Fruit fly (Drosophila melanogaster) whole organism, prepupa: Measurements from ENCODE around the gene BBIP1.

Source experiments
- Blimp-1 ChIP-seq: fragments of 200-800 bp; sonication (Bioruptor generic); optimal IDR thresholded peaks from 3 replicates; lab custom pipeline; 2017; ENCODE audit warnings: missing biosample characterization, missing genetic modification characterization, mild to moderate bottlenecking, moderate library complexity, missing genetic modification reagents
- CG10631 ChIP-seq: fragments of 200-800 bp; sonication (Bioruptor generic); optimal IDR thresholded peaks from 2 replicates; lab custom pipeline; 2016; ENCODE audit warnings: missing biosample characterization, missing genetic modification characterization
- CG10669 ChIP-seq: fragments of 200-800 bp; sonication (Bioruptor generic); optimal IDR thresholded peaks from 3 replicates; lab custom pipeline; 2018; ENCODE audit warnings: missing biosample characterization, mild to moderate bottlenecking, missing genetic modification characterization, moderate library complexity
- CG11762 ChIP-seq: fragments of 200-800 bp; sonication (Bioruptor generic); optimal IDR thresholded peaks from 3 replicates; lab custom pipeline; 2016; ENCODE audit warnings: missing biosample characterization, missing genetic modification characterization; ENCODE audit not compliant: insufficient read depth
- CG1621 ChIP-seq: fragments of 200-800 bp; sonication (Bioruptor generic); optimal IDR thresholded peaks from 3 replicates; lab custom pipeline; 2018; ENCODE audit warnings: missing biosample characterization, mild to moderate bottlenecking, missing genetic modification characterization
- CG16779 ChIP-seq: fragments of 200-800 bp; sonication (Bioruptor generic); optimal IDR thresholded peaks from 3 replicates; lab custom pipeline; 2017; ENCODE audit warnings: missing biosample characterization, mild to moderate bottlenecking, missing genetic modification characterization
- CG31627 ChIP-seq: fragments of 200-800 bp; sonication (Bioruptor generic); optimal IDR thresholded peaks from 3 replicates; lab custom pipeline; 2016; ENCODE audit warnings: missing biosample characterization, missing genetic modification characterization
- CG32006 ChIP-seq: fragments of 200-800 bp; sonication (Bioruptor generic); optimal IDR thresholded peaks from 3 replicates; lab custom pipeline; 2017; ENCODE audit warnings: missing biosample characterization, mild to moderate bottlenecking, missing genetic modification characterization
- CG34406 ChIP-seq: fragments of 200-800 bp; sonication (Bioruptor generic); optimal IDR thresholded peaks from 3 replicates; lab custom pipeline; 2016; ENCODE audit warnings: missing biosample characterization, missing genetic modification characterization
- CG6163 ChIP-seq: fragments of 200-800 bp; sonication (Bioruptor generic); IDR thresholded peaks from 3 replicates; pipeline ENCODE4 v1.3.6; 2022; ENCODE audit warnings: missing biosample characterization, missing genetic modification characterization
- CG6792 ChIP-seq: fragments of 200-800 bp; sonication (Bioruptor generic); optimal IDR thresholded peaks from 3 replicates; lab custom pipeline; 2016; ENCODE audit warnings: missing biosample characterization, missing genetic modification characterization
- CG6854 ChIP-seq: fragments of 200-800 bp; sonication (Bioruptor generic); optimal IDR thresholded peaks from 2 replicates; lab custom pipeline; 2017; ENCODE audit warnings: missing biosample characterization, mild to moderate bottlenecking, missing genetic modification characterization
- CG8319 ChIP-seq: fragments of 200-800 bp; sonication (Bioruptor generic); optimal IDR thresholded peaks from 3 replicates; lab custom pipeline; 2016; ENCODE audit warnings: missing biosample characterization, missing genetic modification characterization
- CG9139 ChIP-seq: fragments of 200-800 bp; sonication (Bioruptor generic); optimal IDR thresholded peaks from 3 replicates; lab custom pipeline; 2017; ENCODE audit warnings: missing biosample characterization, mild to moderate bottlenecking, missing genetic modification characterization
- Eip78C ChIP-seq: fragments of 200-800 bp; sonication (Bioruptor generic); peaks from one replicate; lab custom pipeline; 2016; ENCODE audit warnings: missing biosample characterization, missing genetic modification characterization
- Eip93F ChIP-seq: fragments of 200-800 bp; sonication (Bioruptor generic); optimal IDR thresholded peaks from 2 replicates; lab custom pipeline; 2016; ENCODE audit warnings: missing biosample characterization, mild to moderate bottlenecking, missing genetic modification characterization
- Ets21C ChIP-seq: fragments of 200-800 bp; sonication (Bioruptor generic); optimal IDR thresholded peaks from 3 replicates; lab custom pipeline; 2016; ENCODE audit warnings: missing biosample characterization, missing genetic modification characterization
- Ets96B ChIP-seq: fragments of 200-800 bp; optimal IDR thresholded peaks from 2 replicates; lab custom pipeline; 2019; ENCODE audit warnings: missing biosample characterization, mild to moderate bottlenecking, missing genetic modification characterization, moderate library complexity
- Met ChIP-seq: fragments of 200-800 bp; sonication (Bioruptor generic); optimal IDR thresholded peaks from 3 replicates; lab custom pipeline; 2016; ENCODE audit warnings: missing biosample characterization, missing genetic modification characterization
- OdsH ChIP-seq: fragments of 200-800 bp; sonication (Bioruptor generic); optimal IDR thresholded peaks from 3 replicates; lab custom pipeline; 2016; ENCODE audit warnings: missing biosample characterization, missing genetic modification characterization
- Smox ChIP-seq: fragments of 200-800 bp; sonication (Bioruptor generic); optimal IDR thresholded peaks from 3 replicates; lab custom pipeline; 2016; ENCODE audit warnings: missing biosample characterization, missing genetic modification characterization
- Sox14 ChIP-seq: fragments of 200-800 bp; sonication (Bioruptor generic); optimal IDR thresholded peaks from 3 replicates; lab custom pipeline; 2016; ENCODE audit warnings: missing biosample characterization, missing genetic modification characterization
- Sox15 ChIP-seq: fragments of 200-800 bp; sonication (Bioruptor generic); optimal IDR thresholded peaks from 3 replicates; lab custom pipeline; 2016; ENCODE audit warnings: missing biosample characterization, missing genetic modification characterization
- cyc ChIP-seq: fragments of 200-800 bp; sonication (Bioruptor generic); optimal IDR thresholded peaks from 3 replicates; lab custom pipeline; 2016; ENCODE audit warnings: missing biosample characterization, missing genetic modification characterization
- dac ChIP-seq: fragments of 200-800 bp; sonication (Bioruptor generic); optimal IDR thresholded peaks from 2 replicates; lab custom pipeline; 2017; ENCODE audit warnings: missing biosample characterization, mild to moderate bottlenecking, missing genetic modification characterization
- esn ChIP-seq: fragments of 200-800 bp; sonication (Bioruptor generic); optimal IDR thresholded peaks from 2 replicates; lab custom pipeline; 2016; ENCODE audit warnings: missing biosample characterization, mild to moderate bottlenecking, missing genetic modification characterization, moderate library complexity
- fd85E ChIP-seq: fragments of 200-800 bp; sonication (Bioruptor generic); optimal IDR thresholded peaks from 3 replicates; lab custom pipeline; 2016; ENCODE audit warnings: missing biosample characterization, missing genetic modification characterization
- fkh ChIP-seq: fragments of 200-800 bp; sonication (Bioruptor generic); optimal IDR thresholded peaks from 3 replicates; lab custom pipeline; 2017; ENCODE audit warnings: missing biosample characterization, mild to moderate bottlenecking, missing genetic modification characterization, moderate library complexity
- lz ChIP-seq: fragments of 200-800 bp; sonication (Bioruptor generic); optimal IDR thresholded peaks from 3 replicates; lab custom pipeline; 2016; ENCODE audit warnings: missing biosample characterization, missing genetic modification characterization
- pdm3 ChIP-seq: fragments of 200-800 bp; sonication (Bioruptor generic); optimal IDR thresholded peaks from 3 replicates; lab custom pipeline; 2016; ENCODE audit warnings: missing biosample characterization, missing genetic modification characterization
- ss ChIP-seq, 2 experiments: fragments of 200-800 bp; sonication (Bioruptor generic); optimal IDR thresholded peaks; 2 replicates in 1 of 2; 3 replicates in 1 of 2; lab custom pipeline; 2017 to 2018; ENCODE audit warnings: mild to moderate bottlenecking in 2 of 2, missing biosample characterization in 2 of 2, missing genetic modification characterization in 2 of 2, moderate library complexity in 1 of 2
- svp ChIP-seq: fragments of 200-800 bp; sonication (Bioruptor generic); peaks from one replicate; lab custom pipeline; 2016; ENCODE audit warnings: missing biosample characterization, missing genetic modification characterization
- vri ChIP-seq: fragments of 200-800 bp; sonication (Bioruptor generic); optimal IDR thresholded peaks from 3 replicates; lab custom pipeline; 2016; ENCODE audit warnings: missing biosample characterization, mild to moderate bottlenecking, missing genetic modification characterization

The BBIP1 gene

dm6 chr3R:9410182-9410581 lies 6.0 kb downstream of the BBIP1 start, which contains the start of gene betaTub85D:
Gene betaTub85D (minus strand): TSS chr3R:9410282.
- TF ChIP-seq CG9139 (no peak), Ets96B (tag; lab: Kevin White, UChicago) (no peak), Met (GFP tag; lab: Kevin White, UChicago) (no peak), CG6792 (GFP tag; lab: Kevin White, UChicago) (no peak), CG6163 (GFP tag; lab: Robert Waterston, UW) (no peak), OdsH (GFP tag; lab: Kevin White, UChicago) (no peak), CG8319 (no peak), Ets21C (no peak)
- TF ChIP-seq, all 60 proteins: peak for 0

dm6 chr3R:9411928-9412640 lies 7.9 kb downstream of the BBIP1 start, which contains the start of the genes Task7 and alpha-Man-IIa:
Gene Task7 (minus strand): TSS chr3R:9412293.
Gene alpha-Man-IIa (plus strand): TSS chr3R:9412548.
- TF ChIP-seq pdm3 (GFP tag; lab: Kevin White, UChicago) (no peak), Eip93F (GFP tag; lab: Kevin White, UChicago) (peak; percentile 12), fkh (GFP tag; lab: Kevin White, UChicago) (peak; percentile 68)

dm6 chr3R:9416951-9417350 lies 12.8 kb downstream of the BBIP1 start:
- no peak for TF ChIP-seq dac (GFP tag; lab: Kevin White, UChicago)
- no peak for TF ChIP-seq cyc (GFP tag; lab: Kevin White, UChicago)
- no peak for TF ChIP-seq Smox (GFP tag; lab: Kevin White, UChicago)

dm6 chr3R:9417577-9418334 lies 13.6 kb downstream of the BBIP1 start, which contains the start of gene ps:
Gene ps (plus strand): TSS chr3R:9417940.
- TF ChIP-seq Ets96B (tag; lab: Kevin White, UChicago) (no peak), esn (GFP tag; lab: Kevin White, UChicago) (peak; percentile 42), Eip78C (GFP tag; lab: Kevin White, UChicago) (peak; percentile 80), CG6854 (GFP tag; lab: Kevin White, UChicago) (peak; percentile 75), cyc (GFP tag; lab: Kevin White, UChicago) (no peak), CG31627 (GFP tag; lab: Kevin White, UChicago) (no peak), CG9139 (peak; percentile 16), ss (GFP tag; optimal IDR thresholded peaks at IDR 0.05; lab: Kevin White, UChicago) (peak in 1 of 2 experiments; percentile 48), Sox14 (GFP tag; lab: Kevin White, UChicago) (peak; percentile 54), CG10631 (GFP tag; lab: Kevin White, UChicago) (no peak), CG1621 (tag; lab: Kevin White, UChicago) (peak; percentile 49), svp (GFP tag; lab: Kevin White, UChicago) (no peak), lz (GFP tag; lab: Kevin White, UChicago) (no peak), OdsH (GFP tag; lab: Kevin White, UChicago) (no peak), CG11762 (no peak), fkh (GFP tag; lab: Kevin White, UChicago) (peak; percentile 39), fd85E (GFP tag; lab: Kevin White, UChicago) (peak; percentile 53), Sox15 (GFP tag; lab: Kevin White, UChicago) (no peak), Blimp-1 (GFP tag; lab: Kevin White, UChicago) (peak; percentile 57), Eip93F (GFP tag; lab: Kevin White, UChicago) (no peak), CG34406 (GFP tag; lab: Kevin White, UChicago) (no peak), vri (peak; percentile 12), CG16779 (tag; lab: Kevin White, UChicago) (peak; percentile 60), CG32006 (GFP tag; lab: Kevin White, UChicago) (no peak), CG10669 (GFP tag; lab: Kevin White, UChicago) (no peak)
